Fruit fly (Drosophila melanogaster) Kc167 (cell line): ENCODE data around the gene CG6793.

Experiments used
- Myc ChIP-seq: fragments of >200 bp; optimal IDR thresholded peaks from 2 replicates; lab custom pipeline; 2017; ENCODE audit warnings: missing external identifiers
- Sin3A ChIP-seq: fragments of >200 bp; optimal IDR thresholded peaks from 2 replicates; lab custom pipeline; 2018; ENCODE audit warnings: missing external identifiers
- h ChIP-seq: fragments of >200 bp; optimal IDR thresholded peaks from 3 replicates; lab custom pipeline; 2018; ENCODE audit warnings: missing external identifiers
- insv ChIP-seq: fragments of >200 bp; optimal IDR thresholded peaks from 3 replicates; lab custom pipeline; 2018; ENCODE audit warnings: missing external identifiers
- psq ChIP-seq: fragments of >200 bp; optimal IDR thresholded peaks from 2 replicates; lab custom pipeline; 2017; ENCODE audit warnings: missing external identifiers
- ttk ChIP-seq: sonication (Bioruptor generic); optimal IDR thresholded peaks from 2 replicates; lab custom pipeline; 2017; ENCODE audit warnings: missing external identifiers

- TF ChIP-seq psq (lab: Kevin White, UChicago) (no peak), insv (lab: Kevin White, UChicago) (no peak), Myc (lab: Kevin White, UChicago) (no peak), ttk (no peak), h (lab: Kevin White, UChicago) (no peak), Sin3A (lab: Kevin White, UChicago) (no peak)
Measured at dm6 chr3L:12016186-12016585, 26.0 kb upstream of the CG6793 start.
